Fruit fly (Drosophila melanogaster) whole organism, embryonic: Measurements from ENCODE around the gene CG3632.
A peak's percentile ranks its signal among the peaks of the same experiment; 100 is the strongest.

Source experiments
- CG10267 ChIP-seq: fragments of 200-800 bp; sonication (Bioruptor generic); optimal IDR thresholded peaks from 2 replicates; lab custom pipeline; 2018; ENCODE audit warnings: missing biosample characterization, mild to moderate bottlenecking, missing genetic modification characterization, moderate library complexity
- CG10565 ChIP-seq: fragments of 200-800 bp; sonication (Bioruptor generic); optimal IDR thresholded peaks from 3 replicates; lab custom pipeline; 2016; ENCODE audit warnings: missing biosample characterization, mild to moderate bottlenecking, missing genetic modification characterization
- CG10959 ChIP-seq: fragments of 200-800 bp; sonication (Bioruptor generic); IDR thresholded peaks from 2 replicates; pipeline ENCODE4 v1.3.6; 2022; ENCODE audit warnings: missing biosample characterization, missing genetic modification characterization
- CG11085 ChIP-seq: fragments of 200-800 bp; sonication (Bioruptor generic); IDR thresholded peaks from 2 replicates; pipeline ENCODE4 v1.3.6; 2022; ENCODE audit warnings: missing biosample characterization, missing genetic modification characterization
- CG12391 ChIP-seq: fragments of 200-800 bp; sonication (Bioruptor generic); optimal IDR thresholded peaks from 3 replicates; lab custom pipeline; 2018; ENCODE audit warnings: missing biosample characterization, mild to moderate bottlenecking, missing genetic modification characterization, moderate library complexity
- CG15514 ChIP-seq: fragments of 200-800 bp; sonication (Bioruptor generic); optimal IDR thresholded peaks from 3 replicates; lab custom pipeline; 2017; ENCODE audit warnings: missing biosample characterization, missing genetic modification characterization, mild to moderate bottlenecking, moderate library complexity, missing genetic modification reagents
- CG15696 ChIP-seq: fragments of 200-800 bp; sonication (Bioruptor generic); optimal IDR thresholded peaks from 2 replicates; lab custom pipeline; 2019; ENCODE audit warnings: missing biosample characterization, mild to moderate bottlenecking, missing genetic modification characterization, moderate library complexity
- CG1647 ChIP-seq: fragments of 200-800 bp; sonication (Bioruptor generic); optimal IDR thresholded peaks from 3 replicates; lab custom pipeline; 2016; ENCODE audit warnings: missing biosample characterization, missing genetic modification characterization
- CG17186 ChIP-seq: fragments of 200-800 bp; sonication (Bioruptor generic); optimal IDR thresholded peaks from 3 replicates; lab custom pipeline; 2017; ENCODE audit warnings: missing biosample characterization, missing genetic modification reagents, missing genetic modification characterization
- CG17802 ChIP-seq: fragments of 200-800 bp; sonication (Bioruptor generic); optimal IDR thresholded peaks from 2 replicates; lab custom pipeline; 2018; ENCODE audit warnings: missing biosample characterization, mild to moderate bottlenecking, missing genetic modification characterization, moderate library complexity
- CG1832 ChIP-seq: fragments of 200-800 bp; sonication (Bioruptor generic); optimal IDR thresholded peaks from 2 replicates; lab custom pipeline; 2017; ENCODE audit warnings: missing biosample characterization, mild to moderate bottlenecking, missing genetic modification characterization, inconsistent platforms
- CG18599 ChIP-seq: fragments of 200-800 bp; sonication (Bioruptor generic); optimal IDR thresholded peaks from 3 replicates; lab custom pipeline; 2017; ENCODE audit warnings: missing biosample characterization, missing genetic modification characterization, mild to moderate bottlenecking, moderate library complexity, missing genetic modification reagents
- CG30020 ChIP-seq: fragments of 200-800 bp; optimal IDR thresholded peaks from 2 replicates; lab custom pipeline; 2019; ENCODE audit warnings: missing biosample characterization, mild to moderate bottlenecking, missing genetic modification characterization, moderate library complexity
- CG3065 ChIP-seq: fragments of 200-800 bp; sonication (Bioruptor generic); optimal IDR thresholded peaks from 2 replicates; lab custom pipeline; 2016; ENCODE audit warnings: missing biosample characterization, missing genetic modification characterization
- CG31365 ChIP-seq: fragments of 200-800 bp; sonication (Bioruptor generic); optimal IDR thresholded peaks from 2 replicates; lab custom pipeline; 2018; ENCODE audit warnings: missing biosample characterization, mild to moderate bottlenecking, missing genetic modification characterization
- CG32532 ChIP-seq: fragments of 200-800 bp; sonication (Bioruptor generic); IDR thresholded peaks from 2 replicates; pipeline ENCODE4 v1.3.6; 2022; ENCODE audit warnings: missing biosample characterization, missing genetic modification characterization
- CG32772 ChIP-seq: fragments of 200-800 bp; sonication (Bioruptor generic); IDR thresholded peaks from 2 replicates; pipeline ENCODE4 v1.3.6; 2022; ENCODE audit warnings: missing biosample characterization, missing genetic modification characterization
- CG4360 ChIP-seq: fragments of 200-800 bp; sonication (Bioruptor generic); IDR thresholded peaks from 2 replicates; pipeline ENCODE4 v1.3.6; 2022; ENCODE audit warnings: missing biosample characterization, missing genetic modification characterization
- CG4730 ChIP-seq: fragments of 200-800 bp; sonication (Bioruptor generic); IDR thresholded peaks from 2 replicates; pipeline ENCODE4 v1.3.6; 2022; ENCODE audit warnings: missing biosample characterization, missing genetic modification characterization
- CG5180 ChIP-seq: fragments of 200-800 bp; sonication (Bioruptor generic); optimal IDR thresholded peaks from 3 replicates; lab custom pipeline; 2017; ENCODE audit warnings: missing biosample characterization, missing genetic modification characterization, mild to moderate bottlenecking, moderate library complexity, missing genetic modification reagents
- CG6654 ChIP-seq: fragments of 200-800 bp; sonication (Bioruptor generic); optimal IDR thresholded peaks from 2 replicates; lab custom pipeline; 2017; ENCODE audit warnings: missing biosample characterization, mild to moderate bottlenecking, missing genetic modification characterization
- CG7786 ChIP-seq: fragments of 200-800 bp; sonication (Bioruptor generic); optimal IDR thresholded peaks from 2 replicates; lab custom pipeline; 2016; ENCODE audit warnings: missing biosample characterization, missing genetic modification characterization
- Doc3 ChIP-seq: fragments of 200-800 bp; sonication (Bioruptor generic); IDR thresholded peaks from 3 replicates; pipeline ENCODE4 v1.3.6; 2022; ENCODE audit warnings: missing biosample characterization, missing genetic modification characterization; ENCODE audit not compliant: partially characterized antibody
- Dref ChIP-seq: fragments of 200-800 bp; sonication (Bioruptor generic); IDR thresholded peaks from 2 replicates; pipeline ENCODE4 v1.3.6; 2022; ENCODE audit warnings: missing biosample characterization, missing genetic modification characterization
- Eip74EF ChIP-seq, 2 experiments: fragments of 200-800 bp in 1 of 2; fragments of >200 bp in 1 of 2; sonication (Bioruptor generic) in 1 of 2; optimal IDR thresholded peaks; 2 replicates each; lab custom pipeline; 2017 to 2019; ENCODE audit warnings: missing biosample characterization in 2 of 2, missing genetic modification characterization in 2 of 2, mild to moderate bottlenecking in 1 of 2, moderate library complexity in 1 of 2
- Elba2 ChIP-seq: fragments of 200-800 bp; sonication (Bioruptor generic); optimal IDR thresholded peaks from 3 replicates; lab custom pipeline; 2016; ENCODE audit warnings: missing biosample characterization, missing genetic modification characterization
- Fer1 ChIP-seq: fragments of 200-800 bp; sonication (Bioruptor generic); optimal IDR thresholded peaks from 2 replicates; lab custom pipeline; 2017; ENCODE audit warnings: missing biosample characterization, mild to moderate bottlenecking, missing genetic modification characterization
- HHEX ChIP-seq: fragments of 200-800 bp; sonication (Bioruptor generic); optimal IDR thresholded peaks from 3 replicates; lab custom pipeline; 2017; ENCODE audit warnings: missing biosample characterization, mild to moderate bottlenecking, missing genetic modification characterization, missing genetic modification reagents
- Med ChIP-seq: fragments of 200-800 bp; sonication (Bioruptor generic); peaks from one replicate; lab custom pipeline; 2016; ENCODE audit warnings: missing biosample characterization, missing genetic modification characterization, mild to moderate bottlenecking, inconsistent platforms, moderate library complexity
- Scr ChIP-seq: fragments of 200-800 bp; sonication (Bioruptor generic); IDR thresholded peaks from 2 replicates; pipeline ENCODE4 v1.3.6; 2022; ENCODE audit warnings: missing biosample characterization, missing genetic modification characterization; ENCODE audit not compliant: partially characterized antibody
- Side ChIP-seq: fragments of 200-800 bp; sonication (Bioruptor generic); optimal IDR thresholded peaks from 2 replicates; lab custom pipeline; 2016; ENCODE audit warnings: missing biosample characterization, missing genetic modification characterization
- Six4 ChIP-seq: fragments of 200-800 bp; sonication (Bioruptor generic); optimal IDR thresholded peaks from 2 replicates; lab custom pipeline; 2016; ENCODE audit warnings: missing biosample characterization, missing genetic modification characterization
- Trl ChIP-seq, 3 experiments: fragments of >200 bp in 2 of 3; fragments of 200-800 bp in 1 of 3; sonication (Bioruptor generic) in 1 of 3; optimal IDR thresholded peaks; 2 replicates in 1 of 3; 3 replicates in 2 of 3; lab custom pipeline; 2016 to 2017; ENCODE audit warnings: missing biosample characterization in 1 of 3, missing genetic modification characterization in 1 of 3
- ab ChIP-seq: fragments of 200-800 bp; sonication (Bioruptor generic); optimal IDR thresholded peaks from 2 replicates; lab custom pipeline; 2016; ENCODE audit warnings: missing biosample characterization, missing genetic modification characterization
- az2 ChIP-seq: fragments of 200-800 bp; sonication (Bioruptor generic); optimal IDR thresholded peaks from 3 replicates; lab custom pipeline; 2016; ENCODE audit warnings: missing biosample characterization, missing genetic modification characterization
- dmrt99B ChIP-seq: fragments of 200-800 bp; sonication (Bioruptor generic); optimal IDR thresholded peaks from 2 replicates; lab custom pipeline; 2018; ENCODE audit warnings: missing biosample characterization, mild to moderate bottlenecking, missing genetic modification characterization, moderate library complexity
- gcm2 ChIP-seq: fragments of 200-800 bp; sonication (Bioruptor generic); optimal IDR thresholded peaks from 2 replicates; lab custom pipeline; 2016; ENCODE audit warnings: missing biosample characterization, missing genetic modification characterization
- knrl ChIP-seq: fragments of 200-800 bp; sonication (Bioruptor generic); IDR thresholded peaks from 3 replicates; pipeline ENCODE4 v1.3.6; 2022; ENCODE audit warnings: missing biosample characterization, missing genetic modification characterization; ENCODE audit not compliant: partially characterized antibody
- mirr ChIP-seq: fragments of 200-800 bp; sonication (Bioruptor generic); optimal IDR thresholded peaks from 3 replicates; lab custom pipeline; 2018; ENCODE audit warnings: missing biosample characterization, mild to moderate bottlenecking, missing genetic modification characterization
- nerfin-2 ChIP-seq: fragments of 200-800 bp; sonication (Bioruptor generic); IDR thresholded peaks from 2 replicates; pipeline ENCODE4 v1.3.6; 2022; ENCODE audit warnings: missing biosample characterization, missing genetic modification characterization; ENCODE audit not compliant: partially characterized antibody
- nmo ChIP-seq: fragments of 200-800 bp; sonication (Bioruptor generic); optimal IDR thresholded peaks from 2 replicates; lab custom pipeline; 2018; ENCODE audit warnings: missing biosample characterization, mild to moderate bottlenecking, missing genetic modification characterization, moderate library complexity
- onecut ChIP-seq: fragments of 200-800 bp; sonication (Bioruptor generic); IDR thresholded peaks from 2 replicates; pipeline ENCODE4 v1.3.6; 2022; ENCODE audit warnings: missing biosample characterization, missing genetic modification characterization
- ro ChIP-seq: fragments of 200-800 bp; sonication (Bioruptor generic); IDR thresholded peaks from 2 replicates; pipeline ENCODE4 v1.3.6; 2022; ENCODE audit warnings: missing biosample characterization, missing genetic modification characterization
- run ChIP-seq: fragments of 200-800 bp; sonication (Bioruptor generic); optimal IDR thresholded peaks from 3 replicates; lab custom pipeline; 2018; ENCODE audit warnings: missing biosample characterization, mild to moderate bottlenecking, missing genetic modification characterization
- sc ChIP-seq, 3 experiments: fragments of >200 bp in 2 of 3; fragments of 200-800 bp in 1 of 3; sonication (Bioruptor generic) in 1 of 3; optimal IDR thresholded peaks; 2 replicates in 2 of 3; 3 replicates in 1 of 3; lab custom pipeline; 2017; ENCODE audit warnings: mild to moderate bottlenecking in 1 of 3, missing biosample characterization in 1 of 3, missing genetic modification characterization in 1 of 3, missing genetic modification reagents in 1 of 3
- sd ChIP-seq: fragments of 200-800 bp; sonication (Bioruptor generic); optimal IDR thresholded peaks from 3 replicates; lab custom pipeline; 2018; ENCODE audit warnings: missing biosample characterization, mild to moderate bottlenecking, missing genetic modification characterization, moderate library complexity
- sens ChIP-seq: fragments of 200-800 bp; sonication (Bioruptor generic); peaks from one replicate; lab custom pipeline; 2016; ENCODE audit warnings: missing biosample characterization, missing genetic modification characterization
- sisA ChIP-seq: fragments of 200-800 bp; sonication (Bioruptor generic); IDR thresholded peaks from 2 replicates; pipeline ENCODE4 v1.3.6; 2022; ENCODE audit warnings: missing biosample characterization, missing genetic modification characterization
- twi ChIP-seq: fragments of 200-800 bp; optimal IDR thresholded peaks from 2 replicates; lab custom pipeline; 2019; ENCODE audit warnings: missing biosample characterization, mild to moderate bottlenecking, missing genetic modification characterization, moderate library complexity

CG3632 gene

dm6 chrX:16263415-16263814 is 33.1 kb upstream of the CG3632 start (continued):
- TF ChIP-seq ab (GFP tag; lab: Kevin White, UChicago) (no peak), sc (optimal IDR thresholded peaks at IDR 0.05; lab: Kevin White, UChicago) (no peak), sc (GFP tag; optimal IDR thresholded peaks at IDR 0.05; lab: Kevin White, UChicago) (peak; percentile 56), Fer1 (GFP tag; lab: Kevin White, UChicago) (peak; percentile 84), CG11085 (GFP tag; lab: Robert Waterston, UW) (peak; percentile 66), Med (GFP tag; lab: Kevin White, UChicago) (peak; percentile 92), CG6654 (peak; percentile 32), CG5180 (peak; percentile 52), knrl (no peak), CG32532 (GFP tag; lab: Robert Waterston, UW) (peak; percentile 82), run (tag; lab: Kevin White, UChicago) (peak; percentile 66), CG7786 (GFP tag; lab: Kevin White, UChicago) (peak; percentile 24), Scr (GFP tag; lab: Robert Waterston, UW) (no peak), twi (tag; lab: Kevin White, UChicago) (peak; percentile 63), onecut (GFP tag; lab: Robert Waterston, UW) (peak; percentile 79), Six4 (GFP tag; lab: Kevin White, UChicago) (peak; percentile 73), nerfin-2 (GFP tag; lab: Robert Waterston, UW) (no peak), CG15696 (peak; percentile 67), CG10565 (GFP tag; lab: Kevin White, UChicago) (no peak), CG10267 (tag; lab: Kevin White, UChicago) (peak; percentile 78), Side (peak; percentile 30), CG17802 (tag; lab: Kevin White, UChicago) (peak; percentile 43), mirr (GFP tag; lab: Kevin White, UChicago) (peak; percentile 35), sisA (GFP tag; lab: Robert Waterston, UW) (peak; percentile 81), sens (GFP tag; lab: Kevin White, UChicago) (peak; percentile 95), CG10959 (GFP tag; lab: Robert Waterston, UW) (peak; percentile 80), Dref (GFP tag; lab: Robert Waterston, UW) (no peak), nmo (GFP tag; lab: Kevin White, UChicago) (peak; percentile 83), CG31365 (tag; lab: Kevin White, UChicago) (peak; percentile 35), sd (peak; percentile 23), CG1832 (no peak), CG15514 (GFP tag; lab: Kevin White, UChicago) (peak; percentile 59), CG18599 (GFP tag; lab: Kevin White, UChicago) (peak; percentile 88), CG4730 (GFP tag; lab: Robert Waterston, UW) (peak; percentile 61), HHEX (GFP tag; lab: Kevin White, UChicago) (peak; percentile 75), Elba2 (GFP tag; lab: Kevin White, UChicago) (no peak), Doc3 (GFP tag; lab: Robert Waterston, UW) (no peak), CG4360 (peak; percentile 59), dmrt99B (tag; lab: Kevin White, UChicago) (peak; percentile 84), CG17186 (GFP tag; lab: Kevin White, UChicago) (no peak), CG3065 (GFP tag; lab: Kevin White, UChicago) (peak; percentile 13), az2 (GFP tag; lab: Kevin White, UChicago) (peak; percentile 73), Eip74EF (GFP tag; optimal IDR thresholded peaks at IDR 0.05; lab: Kevin White, UChicago) (peak in 1 of 2 experiments; percentile 64), CG1647 (peak; percentile 25), gcm2 (GFP tag; lab: Kevin White, UChicago) (peak; percentile 28), CG12391 (tag; lab: Kevin White, UChicago) (peak; percentile 82), CG30020 (tag; lab: Kevin White, UChicago) (peak; percentile 36), ro (GFP tag; lab: Robert Waterston, UW) (peak; percentile 52; the same call in 1 of the 2 replicates), CG32772 (peak; percentile 67), Trl (optimal IDR thresholded peaks at IDR 0.05; lab: Kevin White, UChicago) (no peak), Trl (GFP tag; optimal IDR thresholded peaks at IDR 0.05; lab: Kevin White, UChicago) (peak; percentile 46)
